Fruit fly (Drosophila melanogaster) Kc167 (cell line): ENCODE measurements around the gene CG17648.

ENCODE experiments used
- Myc ChIP-seq: fragments of >200 bp; optimal IDR thresholded peaks from 2 replicates; lab custom pipeline; 2017; ENCODE audit warnings: missing external identifiers
- Sin3A ChIP-seq: fragments of >200 bp; optimal IDR thresholded peaks from 2 replicates; lab custom pipeline; 2018; ENCODE audit warnings: missing external identifiers
- h ChIP-seq: fragments of >200 bp; optimal IDR thresholded peaks from 3 replicates; lab custom pipeline; 2018; ENCODE audit warnings: missing external identifiers
- insv ChIP-seq: fragments of >200 bp; optimal IDR thresholded peaks from 3 replicates; lab custom pipeline; 2018; ENCODE audit warnings: missing external identifiers
- psq ChIP-seq: fragments of >200 bp; optimal IDR thresholded peaks from 2 replicates; lab custom pipeline; 2017; ENCODE audit warnings: missing external identifiers
- ttk ChIP-seq: sonication (Bioruptor generic); optimal IDR thresholded peaks from 2 replicates; lab custom pipeline; 2017; ENCODE audit warnings: missing external identifiers

The CG17648 gene

DNA sequence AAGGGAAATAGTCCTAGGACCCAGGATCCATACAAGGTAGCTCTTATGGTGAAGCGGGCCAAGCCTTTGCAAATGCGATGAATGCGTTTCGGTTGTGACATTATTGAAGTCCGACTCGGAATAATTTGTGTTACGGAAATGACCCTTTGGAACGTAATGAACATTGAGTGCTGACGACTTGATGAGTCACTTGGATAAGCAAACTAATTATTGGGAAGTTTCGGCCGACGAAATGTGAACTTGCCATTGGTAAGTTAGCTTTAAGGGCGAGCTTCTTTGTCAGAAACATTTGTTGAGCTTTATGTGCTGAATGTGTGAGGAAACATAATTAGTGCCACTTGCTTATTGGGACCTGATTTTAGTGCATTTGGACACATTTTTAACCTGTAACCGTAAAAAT, 42.7 kb downstream of the CG17648 start, which contains the start of gene Gr22a:
Gr22a (minus strand) TSS at position 101 of the 400 bp plus-strand sequence.
- TF ChIP-seq psq: no peak
- no peak for TF ChIP-seq Sin3A
- no peak for TF ChIP-seq ttk (lab: Kevin White, UChicago)
- TF ChIP-seq insv (lab: Kevin White, UChicago): no peak
- TF ChIP-seq Myc (lab: Kevin White, UChicago): no peak
- TF ChIP-seq h (lab: Kevin White, UChicago): no peak
